Worm (Caenorhabditis elegans) whole organism, mixed stage, embryonic: ENCODE results near the gene clec-58.

ENCODE experiments used
- M03D4.4 ChIP-seq: sonication (generic microtip); optimal IDR thresholded peaks from 2 replicates; lab custom pipeline; 2017; ENCODE audit warnings: mild to moderate bottlenecking, missing genetic modification characterization, missing compliant biosample characterization
- bed-3 ChIP-seq: fragments of 200-800 bp; sonication (Bioruptor generic); optimal IDR thresholded peaks from 3 replicates; lab custom pipeline; 2018; ENCODE audit warnings: mild to moderate bottlenecking, missing genetic modification characterization, moderate library complexity, missing compliant biosample characterization
- blmp-1 ChIP-seq: fragments of 150-350 bp; optimal IDR thresholded peaks from 2 replicates; lab custom pipeline; 2014; ENCODE audit warnings: missing biosample characterization, missing genetic modification characterization
- ceh-43 ChIP-seq: fragments of 200-800 bp; sonication (Bioruptor generic); optimal IDR thresholded peaks from 2 replicates; lab custom pipeline; 2018; ENCODE audit warnings: mild to moderate bottlenecking, missing genetic modification characterization, moderate library complexity, missing compliant biosample characterization
- ceh-83 ChIP-seq: fragments of 200-800 bp; sonication (Bioruptor generic); optimal IDR thresholded peaks from 2 replicates; lab custom pipeline; 2018; ENCODE audit warnings: mild to moderate bottlenecking, missing genetic modification characterization, missing compliant biosample characterization
- ces-1 ChIP-seq: fragments of 150-350 bp; optimal IDR thresholded peaks from 2 replicates; lab custom pipeline; 2014; ENCODE audit warnings: missing biosample characterization, missing genetic modification reagents, missing genetic modification characterization
- cnd-1 ChIP-seq: fragments of 200-800 bp; sonication (Bioruptor generic); optimal IDR thresholded peaks from 2 replicates; lab custom pipeline; 2018; ENCODE audit warnings: mild to moderate bottlenecking, missing genetic modification characterization, missing compliant biosample characterization
- drap-1 ChIP-seq: fragments of 200-800 bp; sonication (Bioruptor generic); optimal IDR thresholded peaks from 3 replicates; lab custom pipeline; 2018; ENCODE audit warnings: mild to moderate bottlenecking, missing genetic modification characterization, missing compliant biosample characterization
- elt-1 ChIP-seq: sonication (generic microtip); optimal IDR thresholded peaks from 2 replicates; lab custom pipeline; 2017; ENCODE audit warnings: missing genetic modification characterization, mild to moderate bottlenecking, missing compliant biosample characterization, antibody characterized with exemption, moderate library complexity, borderline replicate concordance; ENCODE audit not compliant: insufficient read depth
- elt-3 ChIP-seq: fragments of 150-350 bp; optimal IDR thresholded peaks from 2 replicates; lab custom pipeline; 2014; ENCODE audit warnings: missing biosample characterization, missing genetic modification characterization
- flh-1 ChIP-seq: fragments of 200-800 bp; sonication (Bioruptor generic); optimal IDR thresholded peaks from 2 replicates; lab custom pipeline; 2018; ENCODE audit warnings: mild to moderate bottlenecking, missing genetic modification characterization, moderate library complexity, missing compliant biosample characterization
- hlh-1 ChIP-seq: fragments of 150-350 bp; optimal IDR thresholded peaks from 2 replicates; lab custom pipeline; 2014; ENCODE audit warnings: missing biosample characterization, missing genetic modification reagents, missing genetic modification characterization
- lin-32 ChIP-seq: fragments of 200-800 bp; sonication (Bioruptor generic); optimal IDR thresholded peaks from 2 replicates; lab custom pipeline; 2018; ENCODE audit warnings: mild to moderate bottlenecking, missing genetic modification characterization, missing compliant biosample characterization
- lsy-2 ChIP-seq: fragments of 150-350 bp; optimal IDR thresholded peaks from 2 replicates; lab custom pipeline; 2014; ENCODE audit warnings: missing biosample characterization, missing genetic modification characterization
- mab-5 ChIP-seq: fragments of 150-350 bp; optimal IDR thresholded peaks from 2 replicates; lab custom pipeline; 2014; ENCODE audit warnings: missing biosample characterization, missing genetic modification characterization
- mep-1 ChIP-seq: fragments of 150-350 bp; optimal IDR thresholded peaks from 2 replicates; lab custom pipeline; 2017; ENCODE audit warnings: missing biosample characterization, missing genetic modification reagents, missing genetic modification characterization, inconsistent platforms
- mls-2 ChIP-seq: sonication (generic microtip); optimal IDR thresholded peaks from 2 replicates; lab custom pipeline; 2016; ENCODE audit warnings: mild to moderate bottlenecking, missing genetic modification characterization, moderate library complexity, missing compliant biosample characterization
- nhr-12 ChIP-seq: fragments of 150-350 bp; optimal IDR thresholded peaks from 2 replicates; lab custom pipeline; 2014; ENCODE audit warnings: missing biosample characterization, missing genetic modification characterization
- nhr-2 ChIP-seq: fragments of 150-350 bp; optimal IDR thresholded peaks from 2 replicates; lab custom pipeline; 2014; ENCODE audit warnings: missing biosample characterization, missing genetic modification characterization
- nhr-237 ChIP-seq: fragments of 150-350 bp; optimal IDR thresholded peaks from 2 replicates; lab custom pipeline; 2014; ENCODE audit warnings: missing biosample characterization, missing genetic modification characterization
- nhr-28 ChIP-seq: fragments of 150-350 bp; optimal IDR thresholded peaks from 2 replicates; lab custom pipeline; 2014; ENCODE audit warnings: missing biosample characterization, missing genetic modification characterization
- nhr-76 ChIP-seq: sonication (generic microtip); optimal IDR thresholded peaks from 2 replicates; lab custom pipeline; 2017; ENCODE audit warnings: missing biosample characterization, missing genetic modification characterization
- pha-4 ChIP-seq: fragments of 150-350 bp; optimal IDR thresholded peaks from 2 replicates; lab custom pipeline; 2018; ENCODE audit warnings: missing biosample characterization, missing genetic modification reagents, missing genetic modification characterization
- sem-2 ChIP-seq: fragments of 200-800 bp; sonication (Bioruptor generic); optimal IDR thresholded peaks from 2 replicates; lab custom pipeline; 2018; ENCODE audit warnings: mild to moderate bottlenecking, missing genetic modification characterization, missing compliant biosample characterization
- snpc-4 ChIP-seq: fragments of 150-350 bp; optimal IDR thresholded peaks from 2 replicates; lab custom pipeline; 2014; ENCODE audit warnings: missing biosample characterization, missing genetic modification characterization
- sptf-1 ChIP-seq: sonication (generic microtip); optimal IDR thresholded peaks from 2 replicates; lab custom pipeline; 2017; ENCODE audit warnings: mild to moderate bottlenecking, missing genetic modification characterization, moderate library complexity, missing compliant biosample characterization
- tbx-8 ChIP-seq: fragments of 200-800 bp; sonication (Bioruptor generic); optimal IDR thresholded peaks from 2 replicates; lab custom pipeline; 2018; ENCODE audit warnings: mild to moderate bottlenecking, missing genetic modification characterization, moderate library complexity, missing compliant biosample characterization
- unc-120 ChIP-seq: sonication (generic microtip); optimal IDR thresholded peaks from 2 replicates; lab custom pipeline; 2017; ENCODE audit warnings: missing genetic modification characterization, missing compliant biosample characterization; ENCODE audit not compliant: poor library complexity, severe bottlenecking
- unc-39 ChIP-seq: fragments of 150-350 bp; optimal IDR thresholded peaks from 2 replicates; lab custom pipeline; 2014; ENCODE audit warnings: missing biosample characterization, missing genetic modification characterization
- unc-62 ChIP-seq: fragments of 150-350 bp; optimal IDR thresholded peaks from 2 replicates; lab custom pipeline; 2014; ENCODE audit warnings: missing biosample characterization, missing genetic modification reagents, missing genetic modification characterization
- zip-8 ChIP-seq: fragments of 150-350 bp; optimal IDR thresholded peaks from 2 replicates; lab custom pipeline; 2014; ENCODE audit warnings: missing biosample characterization, missing genetic modification characterization
- ztf-11 ChIP-seq: fragments of 150-350 bp; optimal IDR thresholded peaks from 2 replicates; lab custom pipeline; 2014; ENCODE audit warnings: missing biosample characterization, missing genetic modification characterization

clec-58 gene

DNA sequence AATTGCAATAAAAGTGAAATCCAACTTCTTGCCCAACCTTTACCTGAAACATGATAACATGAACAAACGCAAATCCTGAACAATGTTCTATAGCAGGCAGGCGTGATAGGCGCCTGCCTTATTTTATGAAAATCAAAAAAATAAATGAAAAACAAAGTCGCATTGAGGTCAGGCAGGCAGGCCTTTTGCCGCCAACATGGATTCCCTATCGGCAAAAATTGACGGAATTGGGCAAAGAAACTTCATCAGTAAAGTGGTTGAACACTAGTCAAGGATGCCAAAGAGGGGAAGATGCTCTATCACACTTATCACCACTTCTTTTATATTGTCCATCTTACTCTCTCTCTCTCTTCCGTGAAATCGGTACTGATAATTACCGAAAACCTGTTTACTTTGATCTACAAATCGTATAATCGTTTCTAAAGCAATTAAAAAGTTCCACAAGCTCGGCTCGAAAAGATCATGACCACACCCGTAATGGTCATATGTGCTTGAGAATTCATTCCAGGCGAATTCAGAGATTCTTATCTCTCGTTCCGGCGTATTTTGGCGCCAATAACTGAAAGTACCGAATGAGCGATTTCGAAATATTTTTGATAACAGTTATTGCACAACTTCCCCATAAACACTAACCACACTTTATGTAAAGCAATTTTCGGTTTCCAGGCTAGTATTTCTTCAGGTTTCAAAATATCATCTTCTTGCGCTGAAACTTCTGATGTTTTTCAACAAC is 6.1 kb upstream of the clec-58 start, which contains the start of the genes clec-60 and ZK666.11:
Gene clec-60, minus strand, starts transcription at position 51 of the 733 bp plus-strand sequence.
Gene ZK666.11, plus strand, starts transcription at position 699 of the 733 bp plus-strand sequence.
- TF ChIP-seq blmp-1 (tag; lab: Kevin White, UChicago): no peak
- no peak for TF ChIP-seq unc-120 (tag; lab: Kevin White, UChicago)
- TF ChIP-seq nhr-28 (tag; lab: Kevin White, UChicago): no peak
- no peak for TF ChIP-seq lsy-2 (tag; lab: Kevin White, UChicago)
- no peak for TF ChIP-seq bed-3 (GFP tag; lab: Kevin White, UChicago)
- no peak for TF ChIP-seq elt-1
- no peak for TF ChIP-seq mls-2 (tag; lab: Kevin White, UChicago)
- no peak for TF ChIP-seq sptf-1 (tag; lab: Kevin White, UChicago)
- TF ChIP-seq snpc-4 (tag; lab: Kevin White, UChicago): no peak
- no peak for TF ChIP-seq drap-1
- TF ChIP-seq sem-2: no peak
- TF ChIP-seq lin-32 (GFP tag; lab: Kevin White, UChicago): no peak
- no peak for TF ChIP-seq mep-1 (tag; lab: Kevin White, UChicago)
- TF ChIP-seq elt-3 (tag; lab: Kevin White, UChicago): no peak
- TF ChIP-seq zip-8 (tag; lab: Kevin White, UChicago): no peak
- no peak for TF ChIP-seq flh-1 (GFP tag; lab: Kevin White, UChicago)
- TF ChIP-seq nhr-237: no peak
- TF ChIP-seq nhr-76 (tag; lab: Kevin White, UChicago): no peak
- no peak for TF ChIP-seq ztf-11 (tag; lab: Kevin White, UChicago)
- no peak for TF ChIP-seq cnd-1 (tag; lab: Kevin White, UChicago)

ce11 chrII:10480043-10480442 is 4.1 kb upstream of the clec-58 start:
- TF ChIP-seq zip-8 (tag; lab: Kevin White, UChicago): no peak
- TF ChIP-seq M03D4.4 (tag; lab: Kevin White, UChicago): no peak
- TF ChIP-seq nhr-28 (tag; lab: Kevin White, UChicago): no peak
- TF ChIP-seq nhr-12 (tag; lab: Kevin White, UChicago): no peak
- TF ChIP-seq unc-39 (tag; lab: Kevin White, UChicago): no peak
- no peak for TF ChIP-seq mls-2 (tag; lab: Kevin White, UChicago)
- TF ChIP-seq bed-3 (GFP tag; lab: Kevin White, UChicago): no peak
- no peak for TF ChIP-seq mep-1 (tag; lab: Kevin White, UChicago)
- TF ChIP-seq tbx-8 (GFP tag; lab: Kevin White, UChicago): no peak
- TF ChIP-seq unc-120 (tag; lab: Kevin White, UChicago): no peak

DNA sequence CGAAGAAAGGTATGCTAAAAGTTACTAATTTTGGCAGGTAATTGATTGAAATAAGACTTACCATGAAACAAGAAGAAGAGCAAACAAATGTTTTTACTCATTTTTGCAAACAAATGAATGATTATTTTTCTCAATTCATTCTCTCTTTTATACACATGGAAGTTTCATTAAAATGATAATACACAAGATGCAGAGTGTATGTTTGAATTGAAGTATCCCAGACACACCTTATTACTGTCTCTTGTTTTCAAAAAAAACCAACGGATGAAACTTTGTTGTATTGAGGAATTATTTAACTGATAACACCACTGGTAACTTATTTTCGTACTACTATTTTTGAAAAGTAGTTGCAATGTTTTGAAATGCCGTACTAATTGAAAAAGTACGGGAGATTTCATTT is 3.4 kb upstream of the clec-58 start, which contains the start of gene clec-59:
Gene clec-59, minus strand, starts transcription at position 101 of the 400 bp plus-strand sequence.
- TF ChIP-seq unc-39 (tag; lab: Kevin White, UChicago): no peak

DNA sequence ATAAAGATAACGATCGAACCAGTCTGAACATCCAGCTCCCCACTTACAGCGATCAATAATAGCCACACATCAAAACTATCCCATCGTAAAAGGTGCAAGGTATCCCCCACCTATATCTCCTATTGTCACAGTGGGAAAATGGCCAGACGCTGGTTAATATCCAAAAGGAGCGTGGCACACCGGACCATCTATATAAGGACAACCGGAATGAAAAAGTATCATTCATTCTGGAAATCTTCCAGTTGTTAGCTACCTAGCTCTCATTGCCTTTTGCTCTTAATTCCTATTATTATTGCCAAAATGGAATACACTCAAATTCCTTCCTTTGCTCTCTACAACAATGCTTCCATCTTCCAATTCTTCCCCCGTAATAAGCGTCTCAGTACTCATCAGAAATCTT is 1.0 kb upstream of the clec-58 start, which contains the start of gene ZK666.4:
Gene ZK666.4, plus strand, starts transcription at position 301 of the 400 bp plus-strand sequence.
- TF ChIP-seq sem-2 (no peak), unc-120 (tag; lab: Kevin White, UChicago) (no peak), ces-1 (GFP tag; lab: Kevin White, UChicago) (no peak), tbx-8 (GFP tag; lab: Kevin White, UChicago) (no peak), nhr-28 (tag; lab: Kevin White, UChicago) (no peak), snpc-4 (tag; lab: Kevin White, UChicago) (no peak), M03D4.4 (tag; lab: Kevin White, UChicago) (no peak), lsy-2 (tag; lab: Kevin White, UChicago) (no peak), nhr-237 (no peak), unc-39 (tag; lab: Kevin White, UChicago) (no peak)

DNA sequence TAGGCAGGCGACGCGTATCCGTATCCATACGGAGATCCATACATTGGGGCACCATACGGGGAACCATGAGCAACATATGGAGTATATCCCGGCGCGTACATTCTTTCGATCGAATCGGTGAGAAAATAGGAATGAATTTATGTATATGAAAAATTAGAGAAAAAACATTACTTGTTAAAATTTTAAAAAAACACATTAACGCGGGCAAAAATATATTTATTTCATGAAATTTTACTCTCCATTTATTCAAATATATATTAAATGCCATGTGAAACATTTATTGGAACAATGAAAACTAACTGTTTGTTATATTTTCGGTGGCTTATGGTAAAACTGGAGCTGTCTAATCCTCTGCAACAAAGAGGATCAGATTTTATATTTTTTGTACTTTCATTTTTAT is 4.1 kb downstream of the clec-58 start, which contains the start of gene ZK666.2:
Gene ZK666.2, minus strand, starts transcription at position 101 of the 400 bp plus-strand sequence.
- TF ChIP-seq nhr-237: no peak
- TF ChIP-seq, all 35 proteins: peak for 0

DNA sequence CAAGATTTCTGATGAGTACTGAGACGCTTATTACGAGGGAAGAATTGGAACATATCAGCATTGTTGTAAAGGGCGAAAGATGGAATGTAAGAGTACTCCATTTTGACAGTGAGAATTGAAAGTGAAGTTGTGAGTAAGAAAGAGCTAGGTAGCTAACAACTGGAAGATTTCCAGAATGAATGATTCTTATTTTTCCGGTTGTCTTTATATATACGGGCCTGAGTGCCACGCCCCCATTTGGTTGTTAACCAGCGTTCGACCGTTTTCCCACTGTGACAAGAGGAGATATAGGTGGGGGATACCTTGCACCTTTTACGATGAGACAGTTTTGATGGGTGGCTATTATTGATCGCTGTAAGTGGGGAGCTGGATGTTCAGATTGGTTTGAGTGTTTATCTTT is 4.7 kb downstream of the clec-58 start, which contains the start of gene ZK666.1:
Gene ZK666.1, minus strand, starts transcription at position 101 of the 400 bp plus-strand sequence.
- TF ChIP-seq ces-1 (GFP tag; lab: Kevin White, UChicago): no peak
- no peak for TF ChIP-seq unc-39 (tag; lab: Kevin White, UChicago)
- TF ChIP-seq flh-1 (GFP tag; lab: Kevin White, UChicago): no peak
- TF ChIP-seq lsy-2 (tag; lab: Kevin White, UChicago): no peak
- TF ChIP-seq elt-1: no peak
- TF ChIP-seq drap-1: no peak
- TF ChIP-seq hlh-1: no peak
- TF ChIP-seq nhr-76 (tag; lab: Kevin White, UChicago): no peak
- TF ChIP-seq unc-62 (GFP tag; lab: Kevin White, UChicago): no peak
- no peak for TF ChIP-seq zip-8 (tag; lab: Kevin White, UChicago)
- TF ChIP-seq mls-2 (tag; lab: Kevin White, UChicago): no peak
- no peak for TF ChIP-seq nhr-2
- no peak for TF ChIP-seq snpc-4 (tag; lab: Kevin White, UChicago)
- TF ChIP-seq ceh-83 (GFP tag; lab: Kevin White, UChicago): no peak
- no peak for TF ChIP-seq cnd-1 (tag; lab: Kevin White, UChicago)
- no peak for TF ChIP-seq ceh-43
- no peak for TF ChIP-seq mab-5
- no peak for TF ChIP-seq nhr-28 (tag; lab: Kevin White, UChicago)
- TF ChIP-seq pha-4 (tag; lab: Kevin White, UChicago): no peak
- TF ChIP-seq, all 35 proteins: peak for 0
